Fruit fly (Drosophila melanogaster) whole organism, embryonic: ENCODE measurements around the gene CG2278.
A peak's percentile ranks its signal among the peaks of the same experiment; 100 is the strongest.

Experiments
- B-H1 ChIP-seq: fragments of 200-800 bp; sonication (Bioruptor generic); IDR thresholded peaks from 3 replicates; pipeline ENCODE4 v1.3.6; 2022; ENCODE audit warnings: missing biosample characterization, missing genetic modification characterization
- Bgb ChIP-seq: fragments of 200-800 bp; sonication (Bioruptor generic); IDR thresholded peaks from 2 replicates; pipeline ENCODE4 v1.3.6; 2022; ENCODE audit warnings: missing biosample characterization, missing genetic modification characterization; ENCODE audit not compliant: partially characterized antibody
- Blimp-1 ChIP-seq: fragments of 200-800 bp; sonication (Bioruptor generic); optimal IDR thresholded peaks from 3 replicates; lab custom pipeline; 2018; ENCODE audit warnings: missing biosample characterization, missing genetic modification characterization, mild to moderate bottlenecking, moderate library complexity, missing genetic modification reagents
- CG10274 ChIP-seq: fragments of 200-800 bp; sonication (Bioruptor generic); optimal IDR thresholded peaks from 3 replicates; lab custom pipeline; 2017; ENCODE audit warnings: missing biosample characterization, mild to moderate bottlenecking, missing genetic modification characterization
- CG10321 ChIP-seq: fragments of 200-800 bp; sonication (Bioruptor generic); IDR thresholded peaks from 2 replicates; pipeline ENCODE4 v1.3.6; 2022; ENCODE audit warnings: missing biosample characterization, missing genetic modification characterization
- CG10462 ChIP-seq: fragments of 200-800 bp; sonication (Bioruptor generic); optimal IDR thresholded peaks from 2 replicates; lab custom pipeline; 2016; ENCODE audit warnings: missing biosample characterization, missing genetic modification characterization
- CG10565 ChIP-seq: fragments of 200-800 bp; sonication (Bioruptor generic); optimal IDR thresholded peaks from 3 replicates; lab custom pipeline; 2016; ENCODE audit warnings: missing biosample characterization, mild to moderate bottlenecking, missing genetic modification characterization
- CG10654 ChIP-seq: fragments of 200-800 bp; sonication (Bioruptor generic); optimal IDR thresholded peaks from 2 replicates; lab custom pipeline; 2016; ENCODE audit warnings: missing biosample characterization, missing genetic modification characterization
- CG11247 ChIP-seq: fragments of 200-800 bp; sonication (Bioruptor generic); IDR thresholded peaks from 2 replicates; pipeline ENCODE4 v1.3.6; 2022; ENCODE audit warnings: missing biosample characterization, missing genetic modification characterization
- CG11695 ChIP-seq: fragments of 200-800 bp; sonication (Bioruptor generic); IDR thresholded peaks from 3 replicates; pipeline ENCODE4 v1.3.6; 2022; ENCODE audit warnings: missing biosample characterization, missing genetic modification characterization
- CG12769 ChIP-seq: fragments of 200-800 bp; sonication (Bioruptor generic); optimal IDR thresholded peaks from 2 replicates; lab custom pipeline; 2019; ENCODE audit warnings: missing biosample characterization, mild to moderate bottlenecking, missing genetic modification characterization, moderate library complexity
- CG13296 ChIP-seq: fragments of 200-800 bp; sonication (Bioruptor generic); optimal IDR thresholded peaks from 3 replicates; lab custom pipeline; 2018; ENCODE audit warnings: missing biosample characterization, mild to moderate bottlenecking, missing genetic modification characterization
- CG14965 ChIP-seq: fragments of 200-800 bp; sonication (Bioruptor generic); optimal IDR thresholded peaks from 2 replicates; lab custom pipeline; 2016; ENCODE audit warnings: missing biosample characterization, missing genetic modification characterization, borderline replicate concordance
- CG2712 ChIP-seq: fragments of 200-800 bp; optimal IDR thresholded peaks from 3 replicates; lab custom pipeline; 2019; ENCODE audit warnings: missing biosample characterization, mild to moderate bottlenecking, missing genetic modification characterization, moderate library complexity
- CG2889 ChIP-seq: fragments of 200-800 bp; sonication (Bioruptor generic); IDR thresholded peaks from 3 replicates; pipeline ENCODE4 v1.3.6; 2022; ENCODE audit warnings: missing biosample characterization, missing genetic modification characterization
- CG30403 ChIP-seq: fragments of 200-800 bp; sonication (Bioruptor generic); optimal IDR thresholded peaks from 3 replicates; lab custom pipeline; 2016; ENCODE audit warnings: missing biosample characterization, missing genetic modification characterization
- CG30431 ChIP-seq: fragments of 200-800 bp; sonication (Bioruptor generic); optimal IDR thresholded peaks from 2 replicates; lab custom pipeline; 2017; ENCODE audit warnings: missing biosample characterization, missing genetic modification characterization
- CG34224 ChIP-seq: fragments of 200-800 bp; sonication (Bioruptor generic); IDR thresholded peaks from 3 replicates; pipeline ENCODE4 v1.3.6; 2022; ENCODE audit warnings: missing biosample characterization, missing genetic modification characterization; ENCODE audit not compliant: partially characterized antibody
- CG3847 ChIP-seq: fragments of 200-800 bp; sonication (Bioruptor generic); IDR thresholded peaks from 2 replicates; pipeline ENCODE4 v1.3.6; 2022; ENCODE audit warnings: missing biosample characterization, missing genetic modification characterization
- CG42726 ChIP-seq: fragments of 200-800 bp; sonication (Bioruptor generic); IDR thresholded peaks from 2 replicates; pipeline ENCODE4 v1.3.6; 2022; ENCODE audit warnings: missing biosample characterization, missing genetic modification characterization; ENCODE audit not compliant: partially characterized antibody
- CG4282 ChIP-seq: fragments of 200-800 bp; sonication (Bioruptor generic); optimal IDR thresholded peaks from 2 replicates; lab custom pipeline; 2016; ENCODE audit warnings: missing biosample characterization, missing genetic modification characterization
- CG4360 ChIP-seq: fragments of 200-800 bp; sonication (Bioruptor generic); IDR thresholded peaks from 2 replicates; pipeline ENCODE4 v1.3.6; 2022; ENCODE audit warnings: missing biosample characterization, missing genetic modification characterization
- CG5245 ChIP-seq: fragments of 200-800 bp; sonication (Bioruptor generic); optimal IDR thresholded peaks from 3 replicates; lab custom pipeline; 2016; ENCODE audit warnings: missing biosample characterization, missing genetic modification characterization
- CG6654 ChIP-seq: fragments of 200-800 bp; sonication (Bioruptor generic); optimal IDR thresholded peaks from 2 replicates; lab custom pipeline; 2017; ENCODE audit warnings: missing biosample characterization, mild to moderate bottlenecking, missing genetic modification characterization
- CG8281 ChIP-seq: fragments of 200-800 bp; sonication (Bioruptor generic); optimal IDR thresholded peaks from 2 replicates; lab custom pipeline; 2018; ENCODE audit warnings: missing biosample characterization, mild to moderate bottlenecking, missing genetic modification characterization, moderate library complexity
- CG8924 ChIP-seq: fragments of 200-800 bp; optimal IDR thresholded peaks from 3 replicates; lab custom pipeline; 2019; ENCODE audit warnings: missing biosample characterization, mild to moderate bottlenecking, missing genetic modification characterization, moderate library complexity
- CHES-1-like ChIP-seq: fragments of 200-800 bp; sonication (Bioruptor generic); optimal IDR thresholded peaks from 2 replicates; lab custom pipeline; 2016; ENCODE audit warnings: missing biosample characterization, missing genetic modification characterization
- CrebB ChIP-seq: fragments of 200-800 bp; sonication (Bioruptor generic); optimal IDR thresholded peaks from 3 replicates; lab custom pipeline; 2018; ENCODE audit warnings: missing biosample characterization, mild to moderate bottlenecking, missing genetic modification characterization
- D ChIP-seq, 2 experiments: fragments of 200-800 bp in 1 of 2; fragments of >200 bp in 1 of 2; sonication (Bioruptor generic) in 1 of 2; optimal IDR thresholded peaks; 2 replicates in 1 of 2; 3 replicates in 1 of 2; lab custom pipeline; 2017; ENCODE audit warnings: mild to moderate bottlenecking in 1 of 2, missing biosample characterization in 1 of 2, missing genetic modification characterization in 1 of 2, missing genetic modification reagents in 1 of 2
- Dad ChIP-seq: fragments of 200-800 bp; sonication (Bioruptor generic); optimal IDR thresholded peaks from 3 replicates; lab custom pipeline; 2016; ENCODE audit warnings: missing biosample characterization, missing genetic modification characterization
- Fer1 ChIP-seq: fragments of 200-800 bp; sonication (Bioruptor generic); optimal IDR thresholded peaks from 2 replicates; lab custom pipeline; 2017; ENCODE audit warnings: missing biosample characterization, mild to moderate bottlenecking, missing genetic modification characterization
- Gsc ChIP-seq: fragments of 200-800 bp; sonication (Bioruptor generic); IDR thresholded peaks from 2 replicates; pipeline ENCODE4 v1.3.6; 2022; ENCODE audit warnings: missing biosample characterization, missing genetic modification characterization
- H2.0 ChIP-seq: fragments of 200-800 bp; sonication (Bioruptor generic); IDR thresholded peaks from 2 replicates; pipeline ENCODE4 v1.3.6; 2022; ENCODE audit warnings: missing biosample characterization, missing genetic modification characterization
- HLH3B ChIP-seq: fragments of 200-800 bp; sonication (Bioruptor generic); IDR thresholded peaks from 2 replicates; pipeline ENCODE4 v1.3.6; 2022; ENCODE audit warnings: missing biosample characterization, missing genetic modification characterization
- Lpt ChIP-seq: fragments of >200 bp; optimal IDR thresholded peaks from 2 replicates; lab custom pipeline; 2018; ENCODE audit warnings: missing biosample characterization, missing genetic modification characterization
- Nf-YB ChIP-seq: fragments of 200-800 bp; sonication (Bioruptor generic); optimal IDR thresholded peaks from 3 replicates; lab custom pipeline; 2019; ENCODE audit warnings: missing biosample characterization, mild to moderate bottlenecking, missing genetic modification characterization, moderate library complexity
- Pdp1 ChIP-seq, 2 experiments: fragments of 200-800 bp; sonication (Bioruptor generic); optimal IDR thresholded peaks; 3 replicates each; lab custom pipeline; 2016; ENCODE audit warnings: missing biosample characterization in 2 of 2, missing genetic modification characterization in 2 of 2, mild to moderate bottlenecking in 1 of 2, moderate library complexity in 1 of 2
- amos ChIP-seq: fragments of 200-800 bp; sonication (Bioruptor generic); IDR thresholded peaks from 2 replicates; pipeline ENCODE4 v1.3.6; 2022; ENCODE audit warnings: missing biosample characterization, missing genetic modification characterization; ENCODE audit not compliant: partially characterized antibody
- ara ChIP-seq: fragments of 200-800 bp; sonication (Bioruptor generic); IDR thresholded peaks from 2 replicates; pipeline ENCODE4 v1.3.6; 2022; ENCODE audit warnings: missing biosample characterization, missing genetic modification characterization
- bcd ChIP-seq: fragments of 200-800 bp; sonication (Bioruptor generic); optimal IDR thresholded peaks from 2 replicates; lab custom pipeline; 2017; ENCODE audit warnings: missing biosample characterization, mild to moderate bottlenecking, missing genetic modification characterization
- cg ChIP-seq: fragments of 200-800 bp; sonication (Bioruptor generic); optimal IDR thresholded peaks from 3 replicates; lab custom pipeline; 2019; ENCODE audit warnings: missing biosample characterization, mild to moderate bottlenecking, missing genetic modification characterization, moderate library complexity
- dysf ChIP-seq: fragments of 200-800 bp; sonication (Bioruptor generic); IDR thresholded peaks from 3 replicates; pipeline ENCODE4 v1.3.6; 2022; ENCODE audit warnings: missing biosample characterization, missing genetic modification characterization
- kah ChIP-seq: fragments of 200-800 bp; sonication (Bioruptor generic); optimal IDR thresholded peaks from 2 replicates; lab custom pipeline; 2018; ENCODE audit warnings: missing biosample characterization, mild to moderate bottlenecking, missing genetic modification characterization
- knrl ChIP-seq: fragments of 200-800 bp; sonication (Bioruptor generic); IDR thresholded peaks from 3 replicates; pipeline ENCODE4 v1.3.6; 2022; ENCODE audit warnings: missing biosample characterization, missing genetic modification characterization; ENCODE audit not compliant: partially characterized antibody
- pros ChIP-seq: fragments of 200-800 bp; sonication (Bioruptor generic); optimal IDR thresholded peaks from 3 replicates; lab custom pipeline; 2019; ENCODE audit warnings: missing biosample characterization, mild to moderate bottlenecking, missing genetic modification characterization, moderate library complexity
- salm ChIP-seq: fragments of 200-800 bp; sonication (Bioruptor generic); optimal IDR thresholded peaks from 2 replicates; lab custom pipeline; 2018; ENCODE audit warnings: missing biosample characterization, mild to moderate bottlenecking, missing genetic modification characterization
- tgo ChIP-seq: fragments of 200-800 bp; sonication (Bioruptor generic); IDR thresholded peaks from 3 replicates; pipeline ENCODE4 v1.3.6; 2022; ENCODE audit warnings: missing biosample characterization, missing genetic modification characterization
- tll ChIP-seq, 2 experiments: fragments of 200-800 bp in 1 of 2; fragments of >200 bp in 1 of 2; sonication (Bioruptor generic) in 1 of 2; optimal IDR thresholded peaks; 2 replicates each; lab custom pipeline; 2017 to 2019; ENCODE audit warnings: missing biosample characterization in 2 of 2, missing genetic modification characterization in 2 of 2, mild to moderate bottlenecking in 1 of 2, moderate library complexity in 1 of 2
- toy ChIP-seq: fragments of 200-800 bp; sonication (Bioruptor generic); IDR thresholded peaks from 2 replicates; pipeline ENCODE4 v1.3.6; 2022; ENCODE audit warnings: missing biosample characterization, missing genetic modification characterization

CG2278 gene

DNA sequence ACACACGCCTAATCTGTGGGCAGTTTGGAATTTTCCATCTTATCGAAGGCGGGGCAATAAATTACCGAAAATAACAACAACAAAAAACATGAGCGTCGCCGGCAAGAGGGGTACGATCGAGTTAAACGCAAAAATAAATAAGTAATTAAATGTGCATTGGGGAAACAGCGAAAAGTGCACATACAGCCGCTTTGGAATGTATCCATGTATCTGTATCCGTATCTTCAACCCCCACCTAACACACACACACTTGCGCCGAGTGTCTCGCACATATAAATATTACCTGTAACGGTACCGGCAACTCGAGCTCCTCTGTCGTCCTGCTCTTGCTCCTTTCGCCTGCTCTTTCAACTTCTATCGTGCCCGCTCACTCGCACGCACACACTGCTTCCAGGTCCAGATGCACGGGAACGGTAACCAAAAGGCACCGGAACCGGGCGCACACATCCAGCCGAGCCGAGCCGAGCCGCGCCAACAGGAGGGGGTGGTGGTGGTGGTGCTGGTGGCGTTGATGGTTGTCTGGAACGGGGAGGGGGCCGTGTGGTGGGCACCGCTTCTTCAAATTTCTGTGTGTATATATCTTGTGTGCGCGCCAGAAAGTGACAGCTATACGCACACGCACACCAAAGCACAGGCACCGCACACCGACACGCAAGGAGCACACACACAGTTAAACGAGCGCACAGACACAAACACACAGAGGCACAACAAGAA is 28.6 kb downstream of the CG2278 start (continued):
- TF ChIP-seq D (optimal IDR thresholded peaks at IDR 0.05; lab: Kevin White, UChicago): no peak
- no peak for TF ChIP-seq D (GFP tag; optimal IDR thresholded peaks at IDR 0.05; lab: Kevin White, UChicago)
- no peak for TF ChIP-seq tgo
- no peak for TF ChIP-seq CG6654
- no peak for TF ChIP-seq CG8281 (tag; lab: Kevin White, UChicago)
- TF ChIP-seq toy: no peak
- no peak for TF ChIP-seq Gsc (GFP tag; lab: Robert Waterston, UW)
- no peak for TF ChIP-seq CG30431 (GFP tag; lab: Kevin White, UChicago)
- no peak for TF ChIP-seq Blimp-1
- TF ChIP-seq CG4282: no peak
- TF ChIP-seq ara: no peak
- peak; percentile 31 for TF ChIP-seq bcd (GFP tag; lab: Kevin White, UChicago)
- no peak for TF ChIP-seq CrebB (tag; lab: Kevin White, UChicago)
- no peak for TF ChIP-seq CG5245
- no peak for TF ChIP-seq CG10565 (GFP tag; lab: Kevin White, UChicago)
- TF ChIP-seq CG34224 (GFP tag; lab: Robert Waterston, UW): no peak
- TF ChIP-seq CG12769: peak; percentile 96
- no peak for TF ChIP-seq CG13296 (GFP tag; lab: Kevin White, UChicago)
- peak; percentile 23 for TF ChIP-seq CG2712 (tag; lab: Kevin White, UChicago)
- TF ChIP-seq Fer1 (GFP tag; lab: Kevin White, UChicago): no peak
- peak; percentile 40; the same call in 1 of the 3 replicates for TF ChIP-seq CG11695 (GFP tag; lab: Robert Waterston, UW)
- peak; percentile 4 for TF ChIP-seq CG8924 (tag; lab: Kevin White, UChicago)
- TF ChIP-seq CG3847: no peak
- peak; percentile 66 for TF ChIP-seq pros (GFP tag; lab: Kevin White, UChicago)
- no peak for TF ChIP-seq CG10274 (GFP tag; lab: Kevin White, UChicago)
- TF ChIP-seq CG30403 (GFP tag; lab: Kevin White, UChicago): peak; percentile 9
- TF ChIP-seq CG10654 (GFP tag; lab: Kevin White, UChicago): no peak
- TF ChIP-seq HLH3B (GFP tag; lab: Robert Waterston, UW): no peak
- peak; percentile 19 to 29 for TF ChIP-seq Pdp1 (GFP tag; optimal IDR thresholded peaks at IDR 0.05; lab: Kevin White, UChicago)
- peak; percentile 99 for TF ChIP-seq cg (GFP tag; lab: Kevin White, UChicago)
- peak; percentile 35; the same call in 1 of the 2 replicates for TF ChIP-seq Bgb
- TF ChIP-seq B-H1 (GFP tag; lab: Robert Waterston, UW): no peak
- peak; percentile 9 for TF ChIP-seq kah (GFP tag; lab: Kevin White, UChicago)
- no peak for TF ChIP-seq CG42726
- peak; percentile 11 for TF ChIP-seq CHES-1-like (GFP tag; lab: Kevin White, UChicago)
- no peak for TF ChIP-seq H2.0
- TF ChIP-seq Lpt (GFP tag; lab: Kevin White, UChicago): no peak
- TF ChIP-seq CG2889: no peak
- no peak for TF ChIP-seq tll (GFP tag; optimal IDR thresholded peaks at IDR 0.05; lab: Kevin White, UChicago)
- TF ChIP-seq Nf-YB (GFP tag; lab: Kevin White, UChicago): no peak
- TF ChIP-seq knrl (GFP tag; lab: Robert Waterston, UW): no peak
- no peak for TF ChIP-seq CG14965 (GFP tag; lab: Kevin White, UChicago)
- peak; percentile 25; the same call in 1 of the 3 replicates for TF ChIP-seq dysf
- no peak for TF ChIP-seq salm (tag; lab: Kevin White, UChicago)
- no peak for TF ChIP-seq amos (GFP tag; lab: Robert Waterston, UW)
- peak; percentile 53; the same call in 1 of the 2 replicates for TF ChIP-seq CG4360 (GFP tag; lab: Robert Waterston, UW)
- TF ChIP-seq CG10462 (GFP tag; lab: Kevin White, UChicago): peak; percentile 50
- TF ChIP-seq CG10321 (GFP tag; lab: Robert Waterston, UW): peak; percentile 90
- no peak for TF ChIP-seq CG11247 (GFP tag; lab: Robert Waterston, UW)
- TF ChIP-seq Dad (GFP tag; lab: Kevin White, UChicago): no peak
